Fruit fly (Drosophila melanogaster) whole organism, embryonic: Measurements from ENCODE around the gene CG15429.
A peak's percentile ranks its signal among the peaks of the same experiment; 100 is the strongest.

Experiments
- Bgb ChIP-seq: fragments of 200-800 bp; sonication (Bioruptor generic); IDR thresholded peaks from 2 replicates; pipeline ENCODE4 v1.3.6; 2022; ENCODE audit warnings: missing biosample characterization, missing genetic modification characterization; ENCODE audit not compliant: partially characterized antibody
- CG10979 ChIP-seq: fragments of 200-800 bp; sonication (Bioruptor generic); optimal IDR thresholded peaks from 2 replicates; lab custom pipeline; 2018; ENCODE audit warnings: missing biosample characterization, mild to moderate bottlenecking, missing genetic modification characterization, moderate library complexity
- CG11504 ChIP-seq: fragments of 200-800 bp; sonication (Bioruptor generic); optimal IDR thresholded peaks from 3 replicates; lab custom pipeline; 2019; ENCODE audit warnings: missing biosample characterization, mild to moderate bottlenecking, missing genetic modification characterization, moderate library complexity
- CG13424 ChIP-seq: fragments of 200-800 bp; sonication (Bioruptor generic); optimal IDR thresholded peaks from 2 replicates; lab custom pipeline; 2019; ENCODE audit warnings: missing biosample characterization, mild to moderate bottlenecking, missing genetic modification characterization, moderate library complexity
- CG14860 ChIP-seq: fragments of 200-800 bp; sonication (Bioruptor generic); IDR thresholded peaks from 3 replicates; pipeline ENCODE4 v1.3.6; 2022; ENCODE audit warnings: missing biosample characterization, missing genetic modification characterization; ENCODE audit not compliant: partially characterized antibody
- CG15269 ChIP-seq: fragments of 200-800 bp; sonication (Bioruptor generic); optimal IDR thresholded peaks from 2 replicates; lab custom pipeline; 2018; ENCODE audit warnings: missing biosample characterization, mild to moderate bottlenecking, missing genetic modification characterization, moderate library complexity
- CG15479 ChIP-seq: fragments of 200-800 bp; sonication (Bioruptor generic); optimal IDR thresholded peaks from 3 replicates; lab custom pipeline; 2019; ENCODE audit warnings: missing biosample characterization, mild to moderate bottlenecking, missing genetic modification characterization, moderate library complexity
- CG15696 ChIP-seq: fragments of 200-800 bp; sonication (Bioruptor generic); optimal IDR thresholded peaks from 2 replicates; lab custom pipeline; 2019; ENCODE audit warnings: missing biosample characterization, mild to moderate bottlenecking, missing genetic modification characterization, moderate library complexity
- CG1602 ChIP-seq: fragments of 200-800 bp; sonication (Bioruptor generic); optimal IDR thresholded peaks from 3 replicates; lab custom pipeline; 2016; ENCODE audit warnings: missing biosample characterization, missing genetic modification characterization
- CG2678 ChIP-seq: fragments of 200-800 bp; sonication (Bioruptor generic); optimal IDR thresholded peaks from 3 replicates; lab custom pipeline; 2019; ENCODE audit warnings: missing biosample characterization, mild to moderate bottlenecking, missing genetic modification characterization, moderate library complexity
- CG31441 ChIP-seq: fragments of 200-800 bp; sonication (Bioruptor generic); IDR thresholded peaks from 2 replicates; pipeline ENCODE4 v1.3.6; 2022; ENCODE audit warnings: missing biosample characterization, missing genetic modification characterization
- CG32532 ChIP-seq: fragments of 200-800 bp; sonication (Bioruptor generic); IDR thresholded peaks from 2 replicates; pipeline ENCODE4 v1.3.6; 2022; ENCODE audit warnings: missing biosample characterization, missing genetic modification characterization
- CG33557 ChIP-seq: fragments of 200-800 bp; sonication (Bioruptor generic); optimal IDR thresholded peaks from 2 replicates; lab custom pipeline; 2019; ENCODE audit warnings: missing biosample characterization, mild to moderate bottlenecking, missing genetic modification characterization, moderate library complexity
- CG3407 ChIP-seq: fragments of 200-800 bp; sonication (Bioruptor generic); optimal IDR thresholded peaks from 2 replicates; lab custom pipeline; 2018; ENCODE audit warnings: missing biosample characterization, mild to moderate bottlenecking, missing genetic modification characterization
- CG3838 ChIP-seq: fragments of 200-800 bp; sonication (Bioruptor generic); optimal IDR thresholded peaks from 3 replicates; lab custom pipeline; 2016; ENCODE audit warnings: missing biosample characterization, missing genetic modification characterization
- CG3847 ChIP-seq: fragments of 200-800 bp; sonication (Bioruptor generic); IDR thresholded peaks from 2 replicates; pipeline ENCODE4 v1.3.6; 2022; ENCODE audit warnings: missing biosample characterization, missing genetic modification characterization
- CG43689 ChIP-seq: fragments of 200-800 bp; sonication (Bioruptor generic); IDR thresholded peaks from 2 replicates; pipeline ENCODE4 v1.3.6; 2022; ENCODE audit warnings: missing biosample characterization, missing genetic modification characterization
- CG4424 ChIP-seq: fragments of 200-800 bp; sonication (Bioruptor generic); optimal IDR thresholded peaks from 3 replicates; lab custom pipeline; 2016; ENCODE audit warnings: missing biosample characterization, missing genetic modification characterization
- CG6654 ChIP-seq: fragments of 200-800 bp; sonication (Bioruptor generic); optimal IDR thresholded peaks from 2 replicates; lab custom pipeline; 2017; ENCODE audit warnings: missing biosample characterization, mild to moderate bottlenecking, missing genetic modification characterization
- CG7786 ChIP-seq: fragments of 200-800 bp; sonication (Bioruptor generic); optimal IDR thresholded peaks from 2 replicates; lab custom pipeline; 2016; ENCODE audit warnings: missing biosample characterization, missing genetic modification characterization
- CG8924 ChIP-seq: fragments of 200-800 bp; optimal IDR thresholded peaks from 3 replicates; lab custom pipeline; 2019; ENCODE audit warnings: missing biosample characterization, mild to moderate bottlenecking, missing genetic modification characterization, moderate library complexity
- Dbx ChIP-seq: fragments of 200-800 bp; sonication (Bioruptor generic); IDR thresholded peaks from 3 replicates; pipeline ENCODE4 v1.3.6; 2022; ENCODE audit warnings: missing biosample characterization, missing genetic modification characterization
- Doc2 ChIP-seq: fragments of 200-800 bp; sonication (Bioruptor generic); IDR thresholded peaks from 2 replicates; pipeline ENCODE4 v1.3.6; 2022; ENCODE audit warnings: missing biosample characterization, missing genetic modification characterization
- Fer1 ChIP-seq: fragments of 200-800 bp; sonication (Bioruptor generic); optimal IDR thresholded peaks from 2 replicates; lab custom pipeline; 2017; ENCODE audit warnings: missing biosample characterization, mild to moderate bottlenecking, missing genetic modification characterization
- Fer2 ChIP-seq: fragments of 200-800 bp; sonication (Bioruptor generic); optimal IDR thresholded peaks from 2 replicates; lab custom pipeline; 2018; ENCODE audit warnings: missing biosample characterization, mild to moderate bottlenecking, missing genetic modification characterization, moderate library complexity
- Fer3 ChIP-seq: fragments of 200-800 bp; sonication (Bioruptor generic); optimal IDR thresholded peaks from 2 replicates; lab custom pipeline; 2018; ENCODE audit warnings: missing biosample characterization, mild to moderate bottlenecking, missing genetic modification characterization, moderate library complexity
- GATAe ChIP-seq: fragments of 200-800 bp; sonication (Bioruptor generic); conservative IDR thresholded peaks from 2 replicates; pipeline ENCODE4 v1.3.6; 2022; ENCODE audit warnings: missing biosample characterization, missing genetic modification characterization
- H15 ChIP-seq: fragments of 200-800 bp; sonication (Bioruptor generic); IDR thresholded peaks from 3 replicates; pipeline ENCODE4 v1.3.6; 2022; ENCODE audit warnings: missing biosample characterization, missing genetic modification characterization
- HLHmδ ChIP-seq: fragments of 200-800 bp; sonication (Bioruptor generic); optimal IDR thresholded peaks from 2 replicates; lab custom pipeline; 2018; ENCODE audit warnings: missing biosample characterization, mild to moderate bottlenecking, missing genetic modification characterization, moderate library complexity
- Hr3 ChIP-seq: fragments of 200-800 bp; sonication (Bioruptor generic); optimal IDR thresholded peaks from 3 replicates; lab custom pipeline; 2016; ENCODE audit warnings: missing biosample characterization, missing genetic modification characterization
- Kr ChIP-seq: fragments of 200-800 bp; sonication (Bioruptor generic); optimal IDR thresholded peaks from 2 replicates; lab custom pipeline; 2017; ENCODE audit warnings: missing biosample characterization, mild to moderate bottlenecking, missing genetic modification characterization
- Max ChIP-seq: fragments of 200-800 bp; sonication (Bioruptor generic); optimal IDR thresholded peaks from 2 replicates; lab custom pipeline; 2016; ENCODE audit warnings: missing biosample characterization, mild to moderate bottlenecking, missing genetic modification characterization
- Myb ChIP-seq: fragments of 200-800 bp; sonication (Bioruptor generic); optimal IDR thresholded peaks from 2 replicates; lab custom pipeline; 2016; ENCODE audit warnings: missing biosample characterization, missing genetic modification characterization
- Sry-β ChIP-seq: fragments of 200-800 bp; sonication (Bioruptor generic); optimal IDR thresholded peaks from 2 replicates; lab custom pipeline; 2018; ENCODE audit warnings: missing biosample characterization, mild to moderate bottlenecking, missing genetic modification characterization, moderate library complexity
- Vsx1 ChIP-seq: fragments of 200-800 bp; sonication (Bioruptor generic); optimal IDR thresholded peaks from 2 replicates; lab custom pipeline; 2017; ENCODE audit warnings: missing biosample characterization, mild to moderate bottlenecking, missing genetic modification characterization, missing genetic modification reagents
- bab2 ChIP-seq: fragments of 200-800 bp; sonication (Bioruptor generic); optimal IDR thresholded peaks from 2 replicates; lab custom pipeline; 2016; ENCODE audit warnings: missing biosample characterization, missing genetic modification characterization
- bcd ChIP-seq: fragments of 200-800 bp; sonication (Bioruptor generic); optimal IDR thresholded peaks from 2 replicates; lab custom pipeline; 2017; ENCODE audit warnings: missing biosample characterization, mild to moderate bottlenecking, missing genetic modification characterization
- cad ChIP-seq: fragments of >200 bp; optimal IDR thresholded peaks from 2 replicates; lab custom pipeline; 2017; ENCODE audit warnings: missing biosample characterization, missing genetic modification characterization
- dati ChIP-seq: fragments of 200-800 bp; sonication (Bioruptor generic); IDR thresholded peaks from 2 replicates; pipeline ENCODE4 v1.3.6; 2022; ENCODE audit warnings: missing biosample characterization, missing genetic modification characterization
- emc ChIP-seq: fragments of 200-800 bp; sonication (Bioruptor generic); optimal IDR thresholded peaks from 2 replicates; lab custom pipeline; 2016; ENCODE audit warnings: missing biosample characterization, missing genetic modification characterization
- eyg ChIP-seq: fragments of 200-800 bp; sonication (Bioruptor generic); optimal IDR thresholded peaks from 3 replicates; lab custom pipeline; 2016; ENCODE audit warnings: missing biosample characterization, missing genetic modification characterization
- gcm ChIP-seq: fragments of 200-800 bp; sonication (Bioruptor generic); optimal IDR thresholded peaks from 2 replicates; lab custom pipeline; 2019; ENCODE audit warnings: missing biosample characterization, mild to moderate bottlenecking, missing genetic modification characterization, moderate library complexity
- inv ChIP-seq: fragments of 200-800 bp; sonication (Bioruptor generic); IDR thresholded peaks from 2 replicates; pipeline ENCODE4 v1.3.6; 2022; ENCODE audit warnings: missing biosample characterization, missing genetic modification characterization; ENCODE audit not compliant: partially characterized antibody
- nmo ChIP-seq: fragments of 200-800 bp; sonication (Bioruptor generic); optimal IDR thresholded peaks from 2 replicates; lab custom pipeline; 2018; ENCODE audit warnings: missing biosample characterization, mild to moderate bottlenecking, missing genetic modification characterization, moderate library complexity
- org-1 ChIP-seq: fragments of 200-800 bp; sonication (Bioruptor generic); optimal IDR thresholded peaks from 2 replicates; lab custom pipeline; 2017; ENCODE audit warnings: missing biosample characterization, missing genetic modification characterization
- pita ChIP-seq: fragments of 200-800 bp; sonication (Bioruptor generic); optimal IDR thresholded peaks from 2 replicates; lab custom pipeline; 2017; ENCODE audit warnings: missing biosample characterization, mild to moderate bottlenecking, missing genetic modification characterization
- pzg ChIP-seq: fragments of 200-800 bp; sonication (Bioruptor generic); optimal IDR thresholded peaks from 3 replicates; lab custom pipeline; 2018; ENCODE audit warnings: missing biosample characterization, mild to moderate bottlenecking, missing genetic modification characterization, moderate library complexity
- salm ChIP-seq: fragments of 200-800 bp; sonication (Bioruptor generic); optimal IDR thresholded peaks from 2 replicates; lab custom pipeline; 2018; ENCODE audit warnings: missing biosample characterization, mild to moderate bottlenecking, missing genetic modification characterization
- sc ChIP-seq, 3 experiments: fragments of >200 bp in 2 of 3; fragments of 200-800 bp in 1 of 3; sonication (Bioruptor generic) in 1 of 3; optimal IDR thresholded peaks; 2 replicates in 2 of 3; 3 replicates in 1 of 3; lab custom pipeline; 2017; ENCODE audit warnings: mild to moderate bottlenecking in 1 of 3, missing biosample characterization in 1 of 3, missing genetic modification characterization in 1 of 3, missing genetic modification reagents in 1 of 3
- sim ChIP-seq: fragments of 200-800 bp; sonication (Bioruptor generic); IDR thresholded peaks from 2 replicates; pipeline ENCODE4 v1.3.6; 2022; ENCODE audit warnings: missing biosample characterization, missing genetic modification characterization
- ttk ChIP-seq: fragments of 200-800 bp; sonication (Bioruptor generic); IDR thresholded peaks from 2 replicates; pipeline ENCODE4 v2.1.2; 2022; ENCODE audit warnings: missing biosample characterization, missing genetic modification characterization

The CG15429 gene

DNA sequence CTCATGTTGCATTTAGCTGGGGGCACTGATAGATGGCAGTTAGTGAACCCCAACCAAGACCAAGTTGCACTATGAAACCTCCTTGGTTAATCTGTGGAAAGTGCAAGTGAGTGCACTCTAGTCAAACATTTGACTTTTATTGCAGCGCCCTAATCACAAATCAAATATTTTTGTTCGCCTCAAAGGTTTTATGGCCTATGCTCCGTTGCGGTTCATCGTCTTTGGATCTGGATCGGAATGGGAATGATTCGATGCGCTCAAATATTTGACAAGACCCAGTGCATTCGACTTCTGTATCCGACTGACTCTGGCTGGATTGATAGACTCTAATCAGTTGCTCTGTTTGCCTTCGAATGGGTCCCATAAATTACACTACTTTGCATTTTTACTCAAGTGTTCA lies 12.1 kb downstream of the CG15429 start (continued):
- no peak for TF ChIP-seq gcm (GFP tag; lab: Kevin White, UChicago)
- no peak for TF ChIP-seq CG43689 (GFP tag; lab: Robert Waterston, UW)
- no peak for TF ChIP-seq CG4424 (GFP tag; lab: Kevin White, UChicago)
- TF ChIP-seq Myb (GFP tag; lab: Kevin White, UChicago) = no peak
- no peak for TF ChIP-seq Hr3 (GFP tag; lab: Kevin White, UChicago)
- TF ChIP-seq sim = no peak
- no peak for TF ChIP-seq nmo
- TF ChIP-seq Sry-β (GFP tag; lab: Kevin White, UChicago) = no peak
- peak; percentile 7 for TF ChIP-seq CG8924 (tag; lab: Kevin White, UChicago)
- no peak for TF ChIP-seq CG13424
- TF ChIP-seq pzg (GFP tag; lab: Kevin White, UChicago) = no peak
- peak; percentile 15 for TF ChIP-seq org-1 (GFP tag; lab: Kevin White, UChicago)
- TF ChIP-seq ttk (GFP tag; lab: Robert Waterston, UW) = no peak
- no peak for TF ChIP-seq CG1602 (GFP tag; lab: Kevin White, UChicago)
- TF ChIP-seq CG32532 = no peak
- no peak for TF ChIP-seq Fer1 (GFP tag; lab: Kevin White, UChicago)
- TF ChIP-seq CG33557 = peak; percentile 54
- no peak for TF ChIP-seq CG11504 (tag; lab: Kevin White, UChicago)
- no peak for TF ChIP-seq eyg (GFP tag; lab: Kevin White, UChicago)
- peak; percentile 49 for TF ChIP-seq CG15479
- TF ChIP-seq bab2 = no peak
- TF ChIP-seq CG15696 (tag; lab: Kevin White, UChicago) = peak; percentile 55
- no peak for TF ChIP-seq bcd (GFP tag; lab: Kevin White, UChicago)
- peak; percentile 14 for TF ChIP-seq CG10979
- no peak for TF ChIP-seq CG15269
- peak; percentile 5 for TF ChIP-seq CG3407
- TF ChIP-seq CG7786 (GFP tag; lab: Kevin White, UChicago) = no peak
- no peak for TF ChIP-seq CG14860 (GFP tag; lab: Robert Waterston, UW)
- TF ChIP-seq CG3838 (GFP tag; lab: Kevin White, UChicago) = no peak
- TF ChIP-seq Dbx (GFP tag; lab: Robert Waterston, UW) = no peak
- no peak for TF ChIP-seq H15 (GFP tag; lab: Robert Waterston, UW)
- no peak for TF ChIP-seq GATAe
- TF ChIP-seq CG3847 = no peak
- TF ChIP-seq sc (optimal IDR thresholded peaks at IDR 0.05; lab: Kevin White, UChicago) = no peak
- TF ChIP-seq sc (GFP tag; optimal IDR thresholded peaks at IDR 0.05; lab: Kevin White, UChicago) = no peak
- peak; percentile 38 for TF ChIP-seq cad (GFP tag; lab: Kevin White, UChicago)
- no peak for TF ChIP-seq Fer3 (tag; lab: Kevin White, UChicago)
- TF ChIP-seq CG2678 = no peak
- no peak for TF ChIP-seq dati (GFP tag; lab: Robert Waterston, UW)
- no peak for TF ChIP-seq pita (GFP tag; lab: Kevin White, UChicago)
- no peak for TF ChIP-seq Doc2
- TF ChIP-seq Max (GFP tag; lab: Kevin White, UChicago) = no peak
- no peak for TF ChIP-seq Vsx1 (GFP tag; lab: Kevin White, UChicago)
- peak; percentile 40 for TF ChIP-seq HLHmδ (GFP tag; lab: Kevin White, UChicago)
- TF ChIP-seq Kr (GFP tag; lab: Kevin White, UChicago) = peak; percentile 54
- TF ChIP-seq inv (GFP tag; lab: Robert Waterston, UW) = no peak
- no peak for TF ChIP-seq CG6654
- TF ChIP-seq emc (GFP tag; lab: Kevin White, UChicago) = no peak
- TF ChIP-seq salm (tag; lab: Kevin White, UChicago) = no peak
- TF ChIP-seq Bgb (GFP tag; lab: Robert Waterston, UW) = no peak
- no peak for TF ChIP-seq Fer2
- 0 out of 2 replicates have a peak, but pooled peaks have one; percentile 24 for TF ChIP-seq CG31441 (GFP tag; lab: Robert Waterston, UW)
